Worm (Caenorhabditis elegans): ENCODE data around the gene str-230.

ce11 chrV:14194514-14194913, 16.1 kb downstream of the str-230 start:
- TF ChIP-seq ets-7 (tag; optimal IDR thresholded peaks at IDR 0.05) (no peak), ceh-36 (tag; optimal IDR thresholded peaks at IDR 0.05) (no peak), tbx-37 (GFP tag; conservative IDR thresholded peaks at IDR 0.05) (no peak), hmg-4 (GFP tag; optimal IDR thresholded peaks at IDR 0.05) (no peak)

Data from whole organism, early embryonic.